Worm (Caenorhabditis elegans): ENCODE results near the gene F46B6.4.
A peak's percentile ranks its signal among the peaks of the same experiment; 100 is the strongest.

Gene F46B6.4

DNA sequence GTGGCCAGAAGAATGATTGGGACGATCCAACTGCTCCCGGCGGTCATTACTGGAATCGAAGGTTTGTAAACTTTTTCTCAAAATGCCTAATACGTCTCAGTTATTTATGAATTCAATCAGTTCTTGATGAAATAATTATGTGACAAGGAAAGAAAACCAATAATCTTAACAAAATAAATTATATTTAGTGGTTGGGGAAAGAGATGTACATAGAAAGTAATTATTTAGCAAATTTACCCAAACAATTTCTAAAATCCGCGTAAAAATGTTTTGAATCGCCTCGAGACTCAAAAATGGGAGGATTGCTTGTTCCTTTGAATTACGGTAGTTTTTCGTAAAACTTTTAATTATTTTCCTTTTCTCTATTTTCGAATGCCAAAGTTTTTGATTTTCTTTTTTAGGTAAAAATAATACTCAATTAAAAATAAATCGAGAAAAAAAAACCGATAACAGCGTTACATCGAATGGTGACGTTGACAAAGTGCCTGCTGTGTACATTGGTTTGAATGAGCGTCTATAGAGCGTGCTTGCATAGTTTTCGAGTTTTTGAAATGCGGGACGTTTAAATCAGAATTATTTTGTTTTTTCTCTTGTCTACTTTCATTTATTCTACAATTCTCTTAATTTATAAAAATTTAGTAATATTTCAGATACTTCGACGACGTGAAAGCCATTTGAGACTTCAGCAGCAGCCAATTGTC, 49.7 kb downstream of the F46B6.4 start, which contains the start of the genes aagr-3 and drap-1 (continued):
- no peak for TF ChIP-seq madf-6 (GFP tag; IDR thresholded peaks at IDR 0.05)
- no peak for TF ChIP-seq let-607 (tag; optimal IDR thresholded peaks at IDR 0.05)
- TF ChIP-seq akir-1 (GFP tag; optimal IDR thresholded peaks at IDR 0.05) = no peak
- TF ChIP-seq lir-1 (GFP tag; conservative IDR thresholded peaks at IDR 0.05) = no peak
- TF ChIP-seq dpff-1 (tag; optimal IDR thresholded peaks at IDR 0.05) = no peak
- no peak for TF ChIP-seq unc-130 (GFP tag; optimal IDR thresholded peaks at IDR 0.05)
- peak; percentile 3 for TF ChIP-seq efl-1 (GFP tag; optimal IDR thresholded peaks at IDR 0.05)
- no peak for TF ChIP-seq him-1 (tag; optimal IDR thresholded peaks at IDR 0.05)
- TF ChIP-seq madf-10 (tag; optimal IDR thresholded peaks at IDR 0.05) = no peak
- TF ChIP-seq Y53F4B.3 (GFP tag; IDR thresholded peaks at IDR 0.05) = no peak
- TF ChIP-seq D2030.7 (GFP tag; IDR thresholded peaks at IDR 0.05) = 0 out of 2 replicates have a peak, but pooled peaks have one; percentile 17
- TF ChIP-seq aptf-3 (GFP tag; IDR thresholded peaks at IDR 0.05) = no peak
- TF ChIP-seq snpc-1.3 (tag; optimal IDR thresholded peaks at IDR 0.05; ENCODE audit: insufficient read depth) = no peak
- no peak for TF ChIP-seq T26A5.8 (tag; optimal IDR thresholded peaks at IDR 0.05)
